Fruit fly (Drosophila melanogaster) whole organism: ENCODE measurements around the gene Hsc70-1.

Source experiments
- Dll ChIP-seq: fragments of >200 bp; optimal IDR thresholded peaks from 2 replicates; lab custom pipeline; 2017
- usp ChIP-seq: fragments of >200 bp; optimal IDR thresholded peaks from 2 replicates; lab custom pipeline; 2017; ENCODE audit warnings: missing biosample characterization, missing genetic modification characterization, mixed read lengths

DNA sequence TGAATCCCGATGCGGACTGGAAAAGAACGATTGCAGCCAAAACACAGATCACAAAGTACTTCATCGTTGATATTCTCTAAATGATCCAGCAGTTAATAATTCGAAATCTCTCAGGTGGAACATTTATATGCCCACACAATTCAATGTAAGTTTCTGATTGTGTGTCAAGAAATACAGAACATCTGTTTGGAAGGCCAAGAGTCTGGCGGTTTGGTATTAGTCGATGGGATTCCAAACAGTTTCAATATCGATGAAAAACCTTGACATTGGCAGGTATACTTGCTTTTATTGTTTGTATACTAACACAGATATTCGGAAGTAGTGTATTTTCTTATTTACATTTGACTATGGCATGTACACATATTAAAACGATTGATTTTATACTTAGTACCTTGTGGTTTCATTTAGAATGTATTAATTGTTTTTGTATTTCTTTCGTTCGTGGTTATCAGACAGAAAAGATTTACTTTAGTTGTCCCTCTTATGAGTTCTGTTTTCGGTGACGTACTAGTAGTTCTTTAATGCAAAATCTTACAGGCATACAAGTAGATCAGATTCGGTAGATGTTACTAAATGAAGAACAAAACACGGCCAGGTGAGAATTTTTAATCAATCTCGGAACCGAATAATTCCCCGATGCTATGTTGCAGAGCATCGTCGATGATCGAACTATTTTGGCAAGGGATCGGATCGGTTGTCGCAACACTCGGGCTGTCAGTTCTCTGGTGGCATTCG, at the start of gene Hsc70-1, which contains the start of gene CG13738:
- no peak for TF ChIP-seq Dll
- no peak for TF ChIP-seq usp
